Worm (Caenorhabditis elegans) whole organism, L4 larva: ENCODE measurements around the gene ZK616.8.

ENCODE experiments used
- fos-1 ChIP-seq: fragments of 150-350 bp; optimal IDR thresholded peaks from 2 replicates; lab custom pipeline; 2014; ENCODE audit warnings: missing biosample characterization, missing genetic modification characterization
- gei-8 ChIP-seq: fragments of 200-800 bp; sonication (Bioruptor generic); optimal IDR thresholded peaks from 2 replicates; lab custom pipeline; 2018; ENCODE audit warnings: mild to moderate bottlenecking, missing genetic modification characterization, missing compliant biosample characterization
- jun-1 ChIP-seq: fragments of 150-350 bp; optimal IDR thresholded peaks from 2 replicates; lab custom pipeline; 2014; ENCODE audit warnings: missing biosample characterization, missing genetic modification reagents, missing genetic modification characterization
- lir-3 ChIP-seq: sonication (generic microtip); optimal IDR thresholded peaks from 2 replicates; lab custom pipeline; 2016; ENCODE audit warnings: mild to moderate bottlenecking, missing genetic modification characterization, missing compliant biosample characterization
- nhr-28 ChIP-seq: fragments of 150-350 bp; optimal IDR thresholded peaks from 2 replicates; lab custom pipeline; 2014; ENCODE audit warnings: missing biosample characterization, missing genetic modification characterization
- nhr-76 ChIP-seq: fragments of 150-350 bp; optimal IDR thresholded peaks from 2 replicates; lab custom pipeline; 2014; ENCODE audit warnings: missing biosample characterization, missing genetic modification characterization
- pqm-1 ChIP-seq: sonication (generic microtip); optimal IDR thresholded peaks from 2 replicates; lab custom pipeline; 2017; ENCODE audit warnings: missing biosample characterization, missing genetic modification characterization

ce11 chrIV:5405345-5405744 is 6.6 kb downstream of the ZK616.8 start, which contains the start of gene ZK616.61:
- TF ChIP-seq lir-3 (tag; lab: Kevin White, UChicago) = no peak
- no peak for TF ChIP-seq gei-8
- TF ChIP-seq nhr-76 (tag; lab: Kevin White, UChicago) = no peak
- TF ChIP-seq fos-1 = no peak
- no peak for TF ChIP-seq pqm-1 (tag; lab: Kevin White, UChicago)
- TF ChIP-seq jun-1 = no peak
- no peak for TF ChIP-seq nhr-28
